Worm (Caenorhabditis elegans): ENCODE measurements around the gene F52H3.11.
A peak's percentile ranks its signal among the peaks of the same experiment; 100 is the strongest.

The F52H3.11 gene

DNA sequence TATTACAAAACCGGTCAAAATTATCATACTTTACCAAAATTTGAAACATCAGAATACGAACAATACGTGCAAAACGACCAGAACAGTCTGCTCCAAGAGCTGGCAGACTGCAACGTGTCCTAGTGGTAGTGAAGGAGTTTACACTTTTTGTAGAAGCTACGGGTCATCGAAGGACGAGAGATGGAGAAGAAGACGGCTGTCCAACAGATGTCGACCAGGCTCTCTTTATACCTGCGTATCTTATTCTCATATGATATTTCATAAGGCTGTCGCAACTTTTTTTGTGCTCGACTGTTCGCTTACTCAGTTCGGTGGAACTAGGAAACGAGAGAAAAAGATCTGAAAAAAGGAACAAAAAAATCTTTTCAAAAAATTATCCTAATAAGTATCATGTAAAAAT lies 5.2 kb downstream of the F52H3.11 start, which contains the start of gene let-268:
Gene let-268 (minus strand): TSS at position 182 of the 400 bp plus-strand sequence.
- peak; percentile 99 for TF ChIP-seq hlh-1 (tag; optimal IDR thresholded peaks at IDR 0.05)
- no peak for TF ChIP-seq drap-1 (GFP tag; optimal IDR thresholded peaks at IDR 0.05)
- no peak for TF ChIP-seq nhr-2 (tag; optimal IDR thresholded peaks at IDR 0.05)

DNA sequence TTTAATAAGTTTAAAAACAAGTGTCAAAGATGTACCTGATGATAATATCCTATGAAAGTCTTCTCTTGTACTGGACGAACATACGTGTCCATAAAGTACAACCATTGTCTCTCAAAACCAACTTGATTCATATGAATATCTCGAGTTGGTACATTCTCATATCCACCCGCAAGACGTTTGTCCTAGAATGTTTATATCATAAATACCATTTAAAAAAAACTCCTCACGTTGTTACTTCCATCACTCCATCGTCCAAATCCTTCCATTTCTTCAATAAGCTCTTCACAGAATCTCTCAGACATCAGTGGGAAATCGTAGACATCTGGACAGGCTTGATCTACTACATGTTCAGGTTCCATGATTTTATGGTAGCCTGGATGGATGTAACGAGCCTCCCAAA lies 9.5 kb downstream of the F52H3.11 start:
- TF ChIP-seq unc-39 (tag; optimal IDR thresholded peaks at IDR 0.05), result no peak
- no peak for TF ChIP-seq M03D4.4 (tag; optimal IDR thresholded peaks at IDR 0.05)
- no peak for TF ChIP-seq lin-32 (GFP tag; optimal IDR thresholded peaks at IDR 0.05)
- TF ChIP-seq unc-62 (GFP tag; optimal IDR thresholded peaks at IDR 0.05), result no peak
- TF ChIP-seq ceh-39 (tag; optimal IDR thresholded peaks at IDR 0.05), result no peak
- no peak for TF ChIP-seq sptf-1 (tag; optimal IDR thresholded peaks at IDR 0.05)
- TF ChIP-seq ztf-11 (tag; optimal IDR thresholded peaks at IDR 0.05), result no peak
- no peak for TF ChIP-seq nhr-2 (tag; optimal IDR thresholded peaks at IDR 0.05)
- TF ChIP-seq cnd-1 (tag; optimal IDR thresholded peaks at IDR 0.05), result no peak
- TF ChIP-seq bed-3 (GFP tag; optimal IDR thresholded peaks at IDR 0.05), result no peak
- no peak for TF ChIP-seq nhr-28 (tag; optimal IDR thresholded peaks at IDR 0.05)
- TF ChIP-seq tbx-8 (GFP tag; optimal IDR thresholded peaks at IDR 0.05), result no peak
- TF ChIP-seq unc-120 (tag; optimal IDR thresholded peaks at IDR 0.05; ENCODE audit: poor library complexity, severe bottlenecking), result no peak
- TF ChIP-seq drap-1 (GFP tag; optimal IDR thresholded peaks at IDR 0.05), result no peak
- TF ChIP-seq nhr-12 (tag; optimal IDR thresholded peaks at IDR 0.05), result no peak
- no peak for TF ChIP-seq hlh-1 (tag; optimal IDR thresholded peaks at IDR 0.05)

DNA sequence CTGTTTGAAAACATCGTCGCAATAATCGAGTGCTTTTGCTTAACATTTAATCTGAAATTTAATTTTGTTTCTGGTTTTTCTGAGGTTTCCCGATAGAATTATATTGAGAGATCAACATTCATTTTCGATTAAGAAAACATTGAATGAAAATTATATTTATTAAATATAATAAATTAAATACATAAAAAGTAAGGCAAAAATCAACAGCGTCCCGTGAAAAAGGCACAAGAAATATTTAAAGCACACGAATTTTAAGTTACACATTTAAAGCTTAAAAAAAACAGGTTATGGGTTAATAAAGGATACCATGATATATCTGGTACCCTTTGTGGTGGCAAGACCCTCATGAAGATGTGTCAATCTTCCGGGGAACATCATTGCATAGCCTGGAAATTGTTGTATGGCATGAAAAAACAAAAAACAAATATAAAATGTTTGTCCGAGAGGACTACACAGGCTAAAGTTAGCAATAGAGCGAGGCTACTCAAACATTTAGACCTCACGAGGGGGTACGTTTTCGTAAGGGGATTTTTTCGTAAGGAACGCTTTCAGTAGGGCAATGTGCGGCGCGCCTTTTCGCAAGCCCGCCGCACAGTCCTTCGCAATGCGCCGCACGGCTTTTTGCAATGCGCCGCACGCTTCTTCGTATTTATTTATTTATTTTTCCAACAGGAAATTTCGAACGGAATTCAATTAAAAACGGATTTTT lies 11.6 kb downstream of the F52H3.11 start, which contains the start of gene mtcu-2:
Gene mtcu-2 (minus strand): TSS at position 51 of the 709 bp plus-strand sequence.
- TF ChIP-seq ces-1 (GFP tag; optimal IDR thresholded peaks at IDR 0.05) (peak; percentile 59), pha-4 (tag; optimal IDR thresholded peaks at IDR 0.05) (peak; percentile 63), nhr-237 (tag; optimal IDR thresholded peaks at IDR 0.05) (peak; percentile 35), cnd-1 (tag; optimal IDR thresholded peaks at IDR 0.05) (peak; percentile 23), mep-1 (tag; optimal IDR thresholded peaks at IDR 0.05) (peak; percentile 59), lin-13 (tag; optimal IDR thresholded peaks at IDR 0.05) (peak; percentile 40), drap-1 (GFP tag; optimal IDR thresholded peaks at IDR 0.05) (peak; percentile 46), lsy-2 (tag; optimal IDR thresholded peaks at IDR 0.05) (peak; percentile 60), ceh-83 (GFP tag; optimal IDR thresholded peaks at IDR 0.05) (peak; percentile 48), sptf-1 (tag; optimal IDR thresholded peaks at IDR 0.05) (peak; percentile 71)

DNA sequence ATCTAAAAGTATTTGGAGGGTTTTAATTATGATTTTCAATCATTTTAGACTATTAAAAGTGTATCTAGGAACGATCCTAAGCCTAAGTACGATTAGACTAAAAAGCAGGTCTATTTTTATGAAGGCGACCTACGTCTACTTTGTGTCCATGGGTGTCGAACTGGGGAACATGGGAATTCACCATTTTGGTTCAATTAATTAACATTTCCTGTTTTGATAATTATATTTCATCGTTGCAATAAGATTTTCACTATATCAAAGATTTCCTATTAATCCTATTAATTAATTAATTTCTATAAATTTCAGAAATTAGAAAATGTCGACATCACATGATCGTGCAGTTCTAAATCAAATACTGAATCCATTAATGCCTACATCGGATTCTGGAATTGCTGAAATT lies 15.1 kb downstream of the F52H3.11 start, which contains the start of gene ttc-36:
Gene ttc-36 (plus strand): TSS at position 301 of the 400 bp plus-strand sequence.
- TF ChIP-seq lsy-2 (tag; optimal IDR thresholded peaks at IDR 0.05) (no peak), drap-1 (GFP tag; optimal IDR thresholded peaks at IDR 0.05) (no peak), sptf-1 (tag; optimal IDR thresholded peaks at IDR 0.05) (no peak), mep-1 (tag; optimal IDR thresholded peaks at IDR 0.05) (no peak), nhr-12 (tag; optimal IDR thresholded peaks at IDR 0.05) (no peak), nhr-76 (tag; optimal IDR thresholded peaks at IDR 0.05) (no peak), hlh-1 (tag; optimal IDR thresholded peaks at IDR 0.05) (no peak), pha-4 (tag; optimal IDR thresholded peaks at IDR 0.05) (no peak), mls-2 (tag; optimal IDR thresholded peaks at IDR 0.05) (no peak), ztf-11 (tag; optimal IDR thresholded peaks at IDR 0.05) (no peak), tbx-8 (GFP tag; optimal IDR thresholded peaks at IDR 0.05) (no peak), zip-8 (tag; optimal IDR thresholded peaks at IDR 0.05) (no peak), elt-1 (tag; optimal IDR thresholded peaks at IDR 0.05; ENCODE audit: borderline replicate concordance, insufficient read depth) (no peak), lin-13 (tag; optimal IDR thresholded peaks at IDR 0.05) (no peak), unc-120 (tag; optimal IDR thresholded peaks at IDR 0.05; ENCODE audit: poor library complexity, severe bottlenecking) (no peak), lin-32 (GFP tag; optimal IDR thresholded peaks at IDR 0.05) (no peak), flh-1 (GFP tag; optimal IDR thresholded peaks at IDR 0.05) (no peak)

DNA sequence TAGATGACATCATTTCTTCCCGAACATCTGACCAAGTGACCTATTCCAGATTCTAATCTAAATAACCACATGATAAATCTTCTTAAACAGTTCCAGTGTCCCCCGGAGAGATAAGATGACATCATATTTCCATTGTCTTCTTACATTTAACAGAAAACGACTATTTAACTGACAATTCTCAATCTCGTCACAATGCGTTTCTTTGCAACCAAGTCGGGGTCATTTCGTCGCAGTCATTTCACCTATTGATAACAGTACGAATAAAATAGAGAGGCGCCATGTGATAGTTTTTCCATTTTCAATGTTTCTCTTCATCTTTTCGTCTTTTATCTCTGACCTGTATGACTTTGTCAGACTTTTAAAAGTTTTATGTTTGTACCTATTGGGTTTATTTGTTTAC lies 15.9 kb downstream of the F52H3.11 start:
- TF ChIP-seq ceh-83 (GFP tag; optimal IDR thresholded peaks at IDR 0.05) (no peak), lin-13 (tag; optimal IDR thresholded peaks at IDR 0.05) (no peak), nhr-12 (tag; optimal IDR thresholded peaks at IDR 0.05) (no peak), unc-39 (tag; optimal IDR thresholded peaks at IDR 0.05) (no peak), sem-2 (GFP tag; optimal IDR thresholded peaks at IDR 0.05) (no peak), elt-1 (tag; optimal IDR thresholded peaks at IDR 0.05; ENCODE audit: borderline replicate concordance, insufficient read depth) (no peak), snpc-4 (tag; optimal IDR thresholded peaks at IDR 0.05) (no peak), tbx-8 (GFP tag; optimal IDR thresholded peaks at IDR 0.05) (no peak), ztf-11 (tag; optimal IDR thresholded peaks at IDR 0.05) (no peak), mep-1 (tag; optimal IDR thresholded peaks at IDR 0.05) (no peak), nhr-237 (tag; optimal IDR thresholded peaks at IDR 0.05) (no peak)
